Worm (Caenorhabditis elegans) whole organism, L1 larva: ENCODE results near the gene grd-7.

Experiments used
- C04F5.9 ChIP-seq: sonication (generic microtip); optimal IDR thresholded peaks from 2 replicates; lab custom pipeline; 2016; ENCODE audit warnings: missing genetic modification characterization, missing compliant biosample characterization
- C34B4.2 ChIP-seq: sonication (generic microtip); optimal IDR thresholded peaks from 2 replicates; lab custom pipeline; 2017; ENCODE audit warnings: mild to moderate bottlenecking, missing genetic modification characterization, missing compliant biosample characterization
- F16B12.6 ChIP-seq: fragments of 150-350 bp; optimal IDR thresholded peaks from 2 replicates; lab custom pipeline; 2014; ENCODE audit warnings: missing biosample characterization, missing genetic modification characterization
- aha-1 ChIP-seq: fragments of 150-350 bp; optimal IDR thresholded peaks from 2 replicates; lab custom pipeline; 2014; ENCODE audit warnings: missing biosample characterization, missing genetic modification characterization
- alr-1 ChIP-seq: fragments of 200-800 bp; sonication (Bioruptor generic); optimal IDR thresholded peaks from 2 replicates; lab custom pipeline; 2018; ENCODE audit warnings: borderline replicate concordance, mild to moderate bottlenecking, missing genetic modification characterization, missing compliant biosample characterization
- aly-2 ChIP-seq: fragments of 150-350 bp; optimal IDR thresholded peaks from 2 replicates; lab custom pipeline; 2014; ENCODE audit warnings: missing biosample characterization, missing genetic modification characterization
- ceh-8 ChIP-seq: fragments of 200-800 bp; sonication (Bioruptor generic); optimal IDR thresholded peaks from 2 replicates; lab custom pipeline; 2018; ENCODE audit warnings: mild to moderate bottlenecking, missing genetic modification characterization, moderate library complexity, missing compliant biosample characterization
- ceh-88 ChIP-seq: fragments of 200-800 bp; sonication (Bioruptor generic); IDR thresholded peaks from 2 replicates; pipeline ENCODE4 v1.3.6; 2022; ENCODE audit warnings: missing genetic modification characterization, missing compliant biosample characterization
- dpl-1 ChIP-seq, 3 experiments: fragments of 150-350 bp in 2 of 3; sonication (generic microtip) in 1 of 3; optimal IDR thresholded peaks; 2 replicates each; lab custom pipeline; 2014 to 2017; ENCODE audit warnings: missing biosample characterization in 3 of 3, missing genetic modification characterization in 3 of 3, missing genetic modification reagents in 3 of 3
- dsc-1 ChIP-seq: sonication (generic microtip); optimal IDR thresholded peaks from 2 replicates; lab custom pipeline; 2016; ENCODE audit warnings: mild to moderate bottlenecking, missing genetic modification characterization, missing compliant biosample characterization
- egl-13 ChIP-seq: sonication (generic microtip); optimal IDR thresholded peaks from 2 replicates; lab custom pipeline; 2016; ENCODE audit warnings: missing genotype, missing genetic modification reagents, missing genetic modification characterization, missing compliant biosample characterization
- egl-27 ChIP-seq, 2 experiments: fragments of 150-350 bp in 1 of 2; sonication (generic microtip); optimal IDR thresholded peaks; 3 replicates each; lab custom pipeline; 2017 to 2018; ENCODE audit warnings: missing biosample characterization in 2 of 2, missing genetic modification characterization in 2 of 2, missing genetic modification reagents in 2 of 2
- elt-2 ChIP-seq: sonication (generic microtip); optimal IDR thresholded peaks from 2 replicates; lab custom pipeline; 2016; ENCODE audit warnings: missing genetic modification characterization, mild to moderate bottlenecking, inconsistent platforms, missing compliant biosample characterization, missing genetic modification reagents
- fkh-8 ChIP-seq: sonication (generic microtip); optimal IDR thresholded peaks from 2 replicates; lab custom pipeline; 2016; ENCODE audit warnings: mild to moderate bottlenecking, missing genetic modification characterization, missing compliant biosample characterization
- fos-1 ChIP-seq: fragments of 150-350 bp; optimal IDR thresholded peaks from 2 replicates; lab custom pipeline; 2014; ENCODE audit warnings: missing biosample characterization, missing genetic modification characterization
- grh-1 ChIP-seq: fragments of 200-800 bp; sonication (Bioruptor generic); IDR thresholded peaks from 2 replicates; pipeline ENCODE4 v1.3.6; 2022; ENCODE audit warnings: missing genetic modification reagents, missing genetic modification characterization, missing compliant biosample characterization
- hlh-4 ChIP-seq: sonication (generic microtip); optimal IDR thresholded peaks from 2 replicates; lab custom pipeline; 2016; ENCODE audit warnings: mild to moderate bottlenecking, missing genetic modification characterization, missing compliant biosample characterization
- hpl-2 ChIP-seq: fragments of 150-350 bp; optimal IDR thresholded peaks from 2 replicates; lab custom pipeline; 2014; ENCODE audit warnings: missing biosample characterization, missing genetic modification reagents, missing genetic modification characterization
- irx-1 ChIP-seq: sonication (generic microtip); optimal IDR thresholded peaks from 2 replicates; lab custom pipeline; 2016; ENCODE audit warnings: missing genetic modification characterization, missing compliant biosample characterization
- isw-1 ChIP-seq: fragments of 200-800 bp; sonication (Bioruptor generic); IDR thresholded peaks from 2 replicates; pipeline ENCODE4 v1.3.6; 2022; ENCODE audit warnings: missing genetic modification characterization, missing compliant biosample characterization
- jun-1 ChIP-seq: fragments of 150-350 bp; optimal IDR thresholded peaks from 2 replicates; lab custom pipeline; 2014; ENCODE audit warnings: missing biosample characterization, missing genetic modification reagents, missing genetic modification characterization
- lin-14 ChIP-seq: fragments of 200-800 bp; sonication (Bioruptor generic); optimal IDR thresholded peaks from 2 replicates; lab custom pipeline; 2018; ENCODE audit warnings: mild to moderate bottlenecking, missing genetic modification characterization, moderate library complexity, missing compliant biosample characterization
- lin-15B ChIP-seq: fragments of 150-350 bp; sonication (generic microtip); optimal IDR thresholded peaks from 3 replicates; lab custom pipeline; 2014; ENCODE audit warnings: missing biosample characterization, missing genetic modification characterization
- mef-2 ChIP-seq: fragments of 150-350 bp; optimal IDR thresholded peaks from 2 replicates; lab custom pipeline; 2014; ENCODE audit warnings: missing biosample characterization, missing genetic modification characterization
- mep-1 ChIP-seq: fragments of 150-350 bp; optimal IDR thresholded peaks from 2 replicates; lab custom pipeline; 2014; ENCODE audit warnings: missing biosample characterization, missing genetic modification characterization
- nhr-71 ChIP-seq: sonication (generic microtip); optimal IDR thresholded peaks from 2 replicates; lab custom pipeline; 2016; ENCODE audit warnings: mild to moderate bottlenecking, missing genetic modification characterization, moderate library complexity, missing compliant biosample characterization
- nhr-77 ChIP-seq: fragments of 150-350 bp; optimal IDR thresholded peaks from 2 replicates; lab custom pipeline; 2014; ENCODE audit warnings: missing biosample characterization, missing genetic modification characterization
- nhr-84 ChIP-seq: sonication (generic microtip); optimal IDR thresholded peaks from 2 replicates; lab custom pipeline; 2017; ENCODE audit warnings: missing biosample characterization, missing genetic modification characterization
- nhr-85 ChIP-seq: sonication (generic microtip); peaks from one replicate; lab custom pipeline; 2016; ENCODE audit warnings: missing genetic modification characterization, inconsistent platforms, missing compliant biosample characterization
- pax-3 ChIP-seq: fragments of 200-800 bp; sonication (Bioruptor generic); optimal IDR thresholded peaks from 2 replicates; lab custom pipeline; 2018; ENCODE audit warnings: mild to moderate bottlenecking, missing genetic modification characterization, moderate library complexity, missing compliant biosample characterization
- pqm-1 ChIP-seq: sonication (generic microtip); optimal IDR thresholded peaks from 3 replicates; lab custom pipeline; 2017; ENCODE audit warnings: missing biosample characterization, missing genetic modification characterization
- rnt-1 ChIP-seq: sonication (generic microtip); optimal IDR thresholded peaks from 2 replicates; lab custom pipeline; 2016; ENCODE audit warnings: mild to moderate bottlenecking, missing genetic modification characterization, moderate library complexity, missing compliant biosample characterization
- skn-1 ChIP-seq: fragments of 150-350 bp; optimal IDR thresholded peaks from 2 replicates; lab custom pipeline; 2014; ENCODE audit warnings: missing biosample characterization, missing genetic modification characterization
- snpc-4 ChIP-seq: fragments of 150-350 bp; optimal IDR thresholded peaks from 2 replicates; lab custom pipeline; 2014; ENCODE audit warnings: missing biosample characterization, missing genetic modification characterization
- snu-23 ChIP-seq: sonication (generic microtip); optimal IDR thresholded peaks from 2 replicates; lab custom pipeline; 2016; ENCODE audit warnings: missing genetic modification characterization, missing compliant biosample characterization
- sup-37 ChIP-seq: fragments of 200-800 bp; sonication (Bioruptor generic); optimal IDR thresholded peaks from 2 replicates; lab custom pipeline; 2018; ENCODE audit warnings: mild to moderate bottlenecking, missing genetic modification characterization, missing compliant biosample characterization
- tlp-1 ChIP-seq: fragments of 150-350 bp; optimal IDR thresholded peaks from 2 replicates; lab custom pipeline; 2014; ENCODE audit warnings: missing biosample characterization, missing genetic modification characterization
- unc-130 ChIP-seq: fragments of 150-350 bp; optimal IDR thresholded peaks from 2 replicates; lab custom pipeline; 2017; ENCODE audit warnings: missing biosample characterization, missing genetic modification characterization, inconsistent platforms
- unc-30 ChIP-seq: sonication (generic microtip); optimal IDR thresholded peaks from 2 replicates; lab custom pipeline; 2017; ENCODE audit warnings: missing biosample characterization, missing genetic modification characterization
- unc-62 ChIP-seq: fragments of 150-350 bp; optimal IDR thresholded peaks from 2 replicates; lab custom pipeline; 2014; ENCODE audit warnings: missing biosample characterization, missing genetic modification reagents, missing genetic modification characterization
- unc-86 ChIP-seq: sonication (generic microtip); optimal IDR thresholded peaks from 2 replicates; lab custom pipeline; 2016; ENCODE audit warnings: missing genetic modification characterization, missing compliant biosample characterization
- vab-15 ChIP-seq: sonication (generic microtip); optimal IDR thresholded peaks from 2 replicates; lab custom pipeline; 2017; ENCODE audit warnings: missing genotype, mild to moderate bottlenecking, missing genetic modification characterization, missing compliant biosample characterization
- xbp-1 ChIP-seq: sonication (generic microtip); optimal IDR thresholded peaks from 2 replicates; lab custom pipeline; 2016; ENCODE audit warnings: missing genetic modification characterization, missing compliant biosample characterization
- ztf-11 ChIP-seq, 2 experiments: sonication (generic microtip); optimal IDR thresholded peaks; 2 replicates each; lab custom pipeline; 2016 to 2017; ENCODE audit warnings: missing genetic modification characterization in 2 of 2, missing biosample characterization in 1 of 2, missing compliant biosample characterization in 1 of 2

grd-7 gene

DNA sequence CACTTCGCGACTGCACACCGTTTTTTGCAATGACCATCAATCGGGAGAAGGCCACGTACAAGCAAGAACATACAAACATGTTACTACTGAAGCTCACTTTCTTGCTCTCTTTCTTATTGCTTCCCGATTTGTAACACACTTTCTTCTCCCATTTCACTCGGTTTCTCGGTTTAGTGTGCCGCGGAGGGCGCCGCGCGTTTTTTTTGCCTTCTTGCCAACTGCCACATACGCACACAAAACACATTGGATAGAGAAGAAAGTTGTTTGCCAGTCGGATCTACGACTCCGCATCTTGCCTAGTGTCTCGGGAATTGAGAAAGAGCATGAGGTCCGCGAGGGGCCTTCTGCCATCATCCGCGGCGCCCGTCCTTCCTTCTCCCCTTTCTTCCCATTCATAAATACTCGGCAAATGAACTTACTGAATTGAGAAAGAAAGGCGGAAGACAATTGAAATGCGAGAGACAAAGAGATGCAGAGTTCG is 34.5 kb downstream of the grd-7 start (continued):
- TF ChIP-seq fkh-8 (peak; percentile 20), pqm-1 (tag; lab: Kevin White, UChicago) (no peak), unc-86 (peak; percentile 67), aly-2 (no peak), lin-15B (tag; lab: Kevin White, UChicago) (no peak), egl-13 (peak; percentile 41), alr-1 (tag; lab: Kevin White, UChicago) (no peak), snu-23 (peak; percentile 63), mep-1 (peak; percentile 39), nhr-85 (tag; lab: Kevin White, UChicago) (no peak), skn-1 (tag; lab: Kevin White, UChicago) (peak; percentile 7), lin-14 (GFP tag; lab: Kevin White, UChicago) (peak; percentile 95), nhr-77 (tag; lab: Kevin White, UChicago) (no peak), C34B4.2 (tag; lab: Kevin White, UChicago) (no peak), fos-1 (tag; lab: Kevin White, UChicago) (no peak), ceh-8 (GFP tag; lab: Kevin White, UChicago) (peak; percentile 3), mef-2 (no peak), elt-2 (tag; lab: Kevin White, UChicago) (no peak), xbp-1 (tag; lab: Kevin White, UChicago) (peak; percentile 58), unc-30 (tag; lab: Kevin White, UChicago) (no peak), egl-27 (tag; optimal IDR thresholded peaks at IDR 0.05; lab: Kevin White, UChicago) (no peak), dsc-1 (tag; lab: Kevin White, UChicago) (peak; percentile 73), snpc-4 (no peak), vab-15 (tag; lab: Kevin White, UChicago) (no peak), pax-3 (tag; lab: Kevin White, UChicago) (no peak), hpl-2 (no peak), aha-1 (no peak), C04F5.9 (no peak), tlp-1 (tag; lab: Kevin White, UChicago) (no peak), isw-1 (GFP tag; lab: Robert Waterston, UW) (no peak; the same call in 1 of the 2 replicates), rnt-1 (peak; percentile 69), irx-1 (tag; lab: Kevin White, UChicago) (peak; percentile 67)
- TF ChIP-seq, all 84 proteins: peak for 26

DNA sequence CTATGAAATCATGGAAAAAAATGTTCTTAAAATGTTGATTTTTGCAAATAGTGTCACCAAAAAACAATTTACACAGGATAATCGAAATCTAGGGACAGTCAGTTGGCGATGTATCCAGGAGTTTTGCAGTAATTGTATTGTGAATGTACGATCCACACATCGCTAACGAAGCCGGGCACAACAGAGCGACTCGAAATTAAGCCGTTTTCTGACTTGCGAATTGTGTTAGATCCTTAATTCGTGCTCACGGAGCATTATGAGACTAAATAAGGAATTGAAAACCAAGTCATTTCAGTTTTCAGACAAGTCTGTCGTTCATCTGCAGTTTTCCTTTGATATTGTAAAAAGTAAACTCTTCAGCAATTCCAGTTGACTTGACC is 35.2 kb downstream of the grd-7 start:
- TF ChIP-seq nhr-71 (tag; lab: Kevin White, UChicago), result no peak
- no peak for TF ChIP-seq F16B12.6 (tag; lab: Kevin White, UChicago)
- no peak for TF ChIP-seq C04F5.9
- no peak for TF ChIP-seq lin-15B (tag; lab: Kevin White, UChicago)
- no peak for TF ChIP-seq sup-37 (GFP tag; lab: Kevin White, UChicago)
- no peak for TF ChIP-seq ztf-11 (tag; optimal IDR thresholded peaks at IDR 0.05; lab: Kevin White, UChicago)
- no peak for TF ChIP-seq grh-1
- no peak for TF ChIP-seq alr-1 (tag; lab: Kevin White, UChicago)
- no peak for TF ChIP-seq hlh-4
- no peak for TF ChIP-seq lin-14 (GFP tag; lab: Kevin White, UChicago)
- no peak for TF ChIP-seq pax-3 (tag; lab: Kevin White, UChicago)
- TF ChIP-seq vab-15 (tag; lab: Kevin White, UChicago), result no peak
- no peak for TF ChIP-seq unc-130 (tag; lab: Kevin White, UChicago)
- no peak for TF ChIP-seq snu-23
- TF ChIP-seq jun-1 (tag; lab: Kevin White, UChicago), result no peak
- no peak for TF ChIP-seq dpl-1 (GFP tag; optimal IDR thresholded peaks at IDR 0.05; lab: Kevin White, UChicago)
- TF ChIP-seq nhr-84 (tag; lab: Kevin White, UChicago), result no peak
- no peak for TF ChIP-seq ceh-88 (GFP tag; lab: Robert Waterston, UW)
- TF ChIP-seq unc-62 (GFP tag; lab: Kevin White, UChicago), result no peak
